Worm (Caenorhabditis elegans) whole organism, early embryonic: ENCODE data around the gene immt-1.

ENCODE experiments used
- ama-1 ChIP-seq: fragments of 150-350 bp; optimal IDR thresholded peaks from 2 replicates; lab custom pipeline; 2014
- flt-1 ChIP-seq: fragments of 200-800 bp; sonication (Bioruptor generic); IDR thresholded peaks from 2 replicates; pipeline ENCODE4 v1.3.6; 2022; ENCODE audit warnings: missing genetic modification characterization, missing compliant biosample characterization
- pes-1 ChIP-seq: fragments of 200-800 bp; sonication (Bioruptor generic); IDR thresholded peaks from 2 replicates; pipeline ENCODE4 v1.3.6; 2022; ENCODE audit warnings: missing genetic modification reagents, missing genetic modification characterization, missing compliant biosample characterization
- scrt-1 ChIP-seq: fragments of 200-800 bp; sonication (Bioruptor generic); IDR thresholded peaks from 2 replicates; pipeline ENCODE4 v1.3.6; 2022; ENCODE audit warnings: missing genetic modification characterization, missing compliant biosample characterization

DNA sequence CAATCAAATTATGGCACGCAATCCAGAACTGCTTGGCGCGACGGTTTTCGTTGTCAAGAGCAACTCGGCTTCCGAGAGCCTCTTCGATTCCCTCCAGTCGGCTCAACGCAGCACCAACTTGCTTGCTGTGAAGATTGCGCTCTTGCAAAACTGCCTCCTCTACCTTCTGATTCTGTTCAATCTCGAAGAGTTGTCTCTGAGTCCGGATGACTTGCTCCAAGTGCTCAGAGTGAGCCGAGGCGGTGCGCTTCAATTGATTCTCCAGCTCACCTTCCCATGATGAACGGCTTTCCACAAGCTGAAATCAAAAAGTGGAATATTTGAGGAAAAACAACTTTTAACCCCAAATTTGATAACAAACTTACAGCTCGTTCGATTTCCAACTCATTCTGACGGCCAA is 2.5 kb downstream of the immt-1 start:
- no peak for TF ChIP-seq ama-1 (lab: Kevin White, UChicago)
- TF ChIP-seq scrt-1 (GFP tag; lab: Robert Waterston, UW), result no peak
- TF ChIP-seq pes-1 (GFP tag; lab: Robert Waterston, UW), result no peak
- TF ChIP-seq flt-1 (GFP tag; lab: Robert Waterston, UW), result no peak
